Fruit fly (Drosophila melanogaster): ENCODE data around the gene CG13318.

The CG13318 gene

DNA sequence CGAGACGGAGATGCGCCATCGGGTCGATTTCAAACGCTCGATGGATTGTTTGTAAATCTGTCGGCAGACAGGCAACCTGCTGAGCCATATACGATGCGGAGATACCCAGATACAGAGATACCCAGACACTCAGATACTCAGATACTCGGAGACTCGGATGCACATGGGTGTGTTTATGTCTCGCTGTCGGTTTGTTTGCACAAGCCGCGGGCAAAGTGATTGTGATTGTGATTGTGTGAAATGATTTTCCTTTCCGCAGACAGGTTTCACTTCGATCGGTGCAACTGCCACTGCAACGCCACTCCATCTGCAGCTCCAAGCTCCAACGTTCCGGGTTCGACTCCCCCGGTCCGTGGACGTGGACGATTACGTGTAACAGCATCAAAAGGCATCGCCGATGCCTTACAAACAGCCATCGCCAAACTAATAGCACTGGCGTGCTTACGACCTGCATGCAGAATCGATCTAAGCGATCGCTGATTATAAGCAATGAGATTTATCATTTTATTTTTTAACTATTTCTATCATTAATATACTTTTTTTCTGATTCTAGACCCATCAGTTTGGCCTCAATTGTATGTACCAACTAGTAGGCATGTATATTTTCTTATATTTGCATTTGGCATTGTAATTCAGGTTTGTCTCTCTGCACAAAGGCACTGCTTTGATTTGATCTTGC, 16.4 kb upstream of the CG13318 start (continued):
- peak; percentile 56; the same call in 1 of the 2 replicates for TF ChIP-seq sim (GFP tag; IDR thresholded peaks at IDR 0.05)
- no peak for TF ChIP-seq CG16815 (GFP tag; optimal IDR thresholded peaks at IDR 0.05)
- no peak for TF ChIP-seq CG15696 (tag; optimal IDR thresholded peaks at IDR 0.05)
- TF ChIP-seq pb (GFP tag; optimal IDR thresholded peaks at IDR 0.05), result no peak
- TF ChIP-seq lmd (GFP tag; IDR thresholded peaks at IDR 0.05), result peak; percentile 71
- peak; percentile 43 for TF ChIP-seq CG1602 (GFP tag; optimal IDR thresholded peaks at IDR 0.05)
- no peak for TF ChIP-seq cg (GFP tag; optimal IDR thresholded peaks at IDR 0.05)
- no peak for TF ChIP-seq Scr (GFP tag; IDR thresholded peaks at IDR 0.05; ENCODE audit: partially characterized antibody)
- no peak for TF ChIP-seq br (optimal IDR thresholded peaks at IDR 0.05)
- TF ChIP-seq CG5953 (GFP tag; IDR thresholded peaks at IDR 0.05), result peak; percentile 70
- no peak for TF ChIP-seq Max (GFP tag; optimal IDR thresholded peaks at IDR 0.05)
- no peak for TF ChIP-seq CG7372 (GFP tag; IDR thresholded peaks at IDR 0.05)
- TF ChIP-seq kah (GFP tag; optimal IDR thresholded peaks at IDR 0.05), result peak; percentile 7
- TF ChIP-seq Sry-β (GFP tag; optimal IDR thresholded peaks at IDR 0.05), result no peak
- no peak for TF ChIP-seq PHDP (tag; optimal IDR thresholded peaks at IDR 0.05)
- no peak for TF ChIP-seq CG16863 (GFP tag; optimal IDR thresholded peaks at IDR 0.05)
- no peak for TF ChIP-seq HLH54F (GFP tag; optimal IDR thresholded peaks at IDR 0.05)
- TF ChIP-seq Trl (optimal IDR thresholded peaks at IDR 0.05), result no peak
- no peak for TF ChIP-seq Trl (GFP tag; optimal IDR thresholded peaks at IDR 0.05)
- no peak for TF ChIP-seq bbx (GFP tag; IDR thresholded peaks at IDR 0.05; ENCODE audit: partially characterized antibody)
- TF ChIP-seq aop (GFP tag; IDR thresholded peaks at IDR 0.05), result no peak
- no peak for TF ChIP-seq exex (tag; optimal IDR thresholded peaks at IDR 0.05)
- TF ChIP-seq org-1 (GFP tag; optimal IDR thresholded peaks at IDR 0.05), result no peak
- TF ChIP-seq tin (GFP tag; optimal IDR thresholded peaks at IDR 0.05), result peak; percentile 26
- TF ChIP-seq CG30020 (tag; optimal IDR thresholded peaks at IDR 0.05), result no peak
- TF ChIP-seq odd (GFP tag; optimal IDR thresholded peaks at IDR 0.05), result no peak
- TF ChIP-seq knrl (GFP tag; IDR thresholded peaks at IDR 0.05; ENCODE audit: partially characterized antibody), result no peak
- no peak for TF ChIP-seq Dad (GFP tag; optimal IDR thresholded peaks at IDR 0.05)
- TF ChIP-seq Med (GFP tag), result peak; percentile 13
- TF ChIP-seq CG2199 (GFP tag; IDR thresholded peaks at IDR 0.05), result peak; percentile 100
- no peak for TF ChIP-seq CG34224 (GFP tag; IDR thresholded peaks at IDR 0.05; ENCODE audit: partially characterized antibody)
- TF ChIP-seq ac (GFP tag; optimal IDR thresholded peaks at IDR 0.05), result no peak
- TF ChIP-seq Mes4 (GFP tag; optimal IDR thresholded peaks at IDR 0.05), result no peak
- TF ChIP-seq trem (tag; optimal IDR thresholded peaks at IDR 0.05), result peak; percentile 19
- TF ChIP-seq pzg (GFP tag; optimal IDR thresholded peaks at IDR 0.05), result no peak
- peak; percentile 86 for TF ChIP-seq sens (GFP tag)
- no peak for TF ChIP-seq dm (GFP tag; optimal IDR thresholded peaks at IDR 0.05)

- no peak for TF ChIP-seq Usf (GFP tag; optimal IDR thresholded peaks at IDR 0.05)
- TF ChIP-seq vvl (GFP tag; IDR thresholded peaks at IDR 0.05), result peak; percentile 64; the same call in 1 of the 2 replicates
- no peak for TF ChIP-seq Adf1 (GFP tag; IDR thresholded peaks at IDR 0.05)
- TF ChIP-seq Dip2 (GFP tag; IDR thresholded peaks at IDR 0.05), result no peak
- no peak for TF ChIP-seq CTCF (GFP tag; optimal IDR thresholded peaks at IDR 0.05)
- no peak for TF ChIP-seq sob (GFP tag; IDR thresholded peaks at IDR 0.05)
- TF ChIP-seq schlank (tag; optimal IDR thresholded peaks at IDR 0.05), result no peak
- TF ChIP-seq hb (GFP tag; IDR thresholded peaks at IDR 0.05; ENCODE audit: partially characterized antibody), result no peak
- TF ChIP-seq CG17829 (tag; optimal IDR thresholded peaks at IDR 0.05), result peak; percentile 5
- no peak for TF ChIP-seq lilli (GFP tag; optimal IDR thresholded peaks at IDR 0.05)
- no peak for TF ChIP-seq CG16779 (GFP tag; IDR thresholded peaks at IDR 0.05)
- no peak for TF ChIP-seq CG33557 (GFP tag; optimal IDR thresholded peaks at IDR 0.05)
- TF ChIP-seq BtbVII (GFP tag; optimal IDR thresholded peaks at IDR 0.05), result no peak
- TF ChIP-seq Stat92E (GFP tag; optimal IDR thresholded peaks at IDR 0.05), result no peak
- TF ChIP-seq CG16815 (GFP tag; optimal IDR thresholded peaks at IDR 0.05), result no peak
- TF ChIP-seq pros (GFP tag; optimal IDR thresholded peaks at IDR 0.05), result no peak
Measured at dm6 chr3R:8787538-8788282, 15.2 kb upstream of the CG13318 start.

Measured in whole organism, embryonic.